Fruit fly (Drosophila melanogaster) whole organism, prepupa: ENCODE data around the gene Diedel.

Experiments
- CG11294 ChIP-seq: fragments of 200-800 bp; sonication (Bioruptor generic); IDR thresholded peaks from 2 replicates; pipeline ENCODE4 v1.3.6; 2022; ENCODE audit warnings: missing biosample characterization, missing genetic modification characterization
- Ets21C ChIP-seq: fragments of 200-800 bp; sonication (Bioruptor generic); optimal IDR thresholded peaks from 3 replicates; lab custom pipeline; 2016; ENCODE audit warnings: missing biosample characterization, missing genetic modification characterization
- achi ChIP-seq: fragments of 200-800 bp; sonication (Bioruptor generic); optimal IDR thresholded peaks from 3 replicates; lab custom pipeline; 2016; ENCODE audit warnings: missing biosample characterization, missing genetic modification characterization

dm6 chr3R:29512306-29513044 is 18.8 kb downstream of the Diedel start:
- no peak for TF ChIP-seq Ets21C (GFP tag; lab: Kevin White, UChicago)
- TF ChIP-seq achi (GFP tag; lab: Kevin White, UChicago), result no peak
- TF ChIP-seq CG11294, result no peak
